Worm (Caenorhabditis elegans): Measurements from ENCODE around the gene mlc-5.

Gene mlc-5

ce11 chrIII:13643534-13643933, 20.4 kb downstream of the mlc-5 start, which contains the start of the genes drr-2 and set-16:
Gene drr-2, minus strand, starts transcription at chrIII:13643570.
Gene set-16, plus strand, starts transcription at chrIII:13643916.
- peak; percentile 95 for TF ChIP-seq Y56A3A.18 (GFP tag; IDR thresholded peaks at IDR 0.05)
- TF ChIP-seq ztf-26 (tag; optimal IDR thresholded peaks at IDR 0.05): peak; percentile 99
- peak; percentile 95; the same call in 1 of the 2 replicates for TF ChIP-seq nhr-120 (GFP tag; IDR thresholded peaks at IDR 0.05)
- TF ChIP-seq zim-3 (tag; optimal IDR thresholded peaks at IDR 0.05): peak; percentile 98
- TF ChIP-seq egrh-3 (GFP tag; IDR thresholded peaks at IDR 0.05): peak; percentile 71
- peak; percentile 94 for TF ChIP-seq snpc-1.3 (tag; optimal IDR thresholded peaks at IDR 0.05; ENCODE audit: insufficient read depth)
- TF ChIP-seq rcor-1 (GFP tag; IDR thresholded peaks at IDR 0.05): peak; percentile 99
- TF ChIP-seq lin-35 (GFP tag; optimal IDR thresholded peaks at IDR 0.05): peak in 2 of 3 experiments; percentile 85 to 96
- peak; percentile 90 for TF ChIP-seq hmg-20 (GFP tag; IDR thresholded peaks at IDR 0.05)
- peak; percentile 81 for TF ChIP-seq die-1 (tag; optimal IDR thresholded peaks at IDR 0.05)
- peak; percentile 93 for TF ChIP-seq gei-17 (GFP tag; optimal IDR thresholded peaks at IDR 0.05)
- TF ChIP-seq ccch-3 (GFP tag; optimal IDR thresholded peaks at IDR 0.05): no peak
- TF ChIP-seq sptf-2 (GFP tag; optimal IDR thresholded peaks at IDR 0.05): no peak
- TF ChIP-seq B0019.2 (GFP tag; conservative IDR thresholded peaks at IDR 0.05): peak; percentile 94
- TF ChIP-seq nhr-179 (tag; optimal IDR thresholded peaks at IDR 0.05): peak; percentile 65
- TF ChIP-seq madf-6 (GFP tag; IDR thresholded peaks at IDR 0.05): peak; percentile 97
- TF ChIP-seq lsy-27 (tag; optimal IDR thresholded peaks at IDR 0.05; ENCODE audit: borderline replicate concordance, insufficient read depth): peak; percentile 82
- TF ChIP-seq nfya-2 (GFP tag; IDR thresholded peaks at IDR 0.05): peak; percentile 91; the same call in 1 of the 2 replicates
- TF ChIP-seq bed-2 (GFP tag; IDR thresholded peaks at IDR 0.05): peak; percentile 80; the same call in 1 of the 2 replicates
- TF ChIP-seq lin-26 (GFP tag; IDR thresholded peaks at IDR 0.05): peak; percentile 93
- TF ChIP-seq efl-1 (GFP tag; optimal IDR thresholded peaks at IDR 0.05): peak; percentile 86
- no peak for TF ChIP-seq ZK185.1 (tag; optimal IDR thresholded peaks at IDR 0.05; ENCODE audit: poor library complexity, severe bottlenecking)
- TF ChIP-seq ztf-3 (GFP tag; optimal IDR thresholded peaks at IDR 0.05): peak; percentile 92
- peak; percentile 46 for TF ChIP-seq F57A8.1 (GFP tag; optimal IDR thresholded peaks at IDR 0.05)
- TF ChIP-seq snpc-3.4 (tag; optimal IDR thresholded peaks at IDR 0.05): peak; percentile 94
- TF ChIP-seq akir-1 (GFP tag; optimal IDR thresholded peaks at IDR 0.05): peak; percentile 80
- TF ChIP-seq D2030.7 (GFP tag; IDR thresholded peaks at IDR 0.05): peak; percentile 100
- peak; percentile 88 for TF ChIP-seq xnd-1 (tag; optimal IDR thresholded peaks at IDR 0.05)
- peak; percentile 99 for TF ChIP-seq repo-1 (tag; optimal IDR thresholded peaks at IDR 0.05)
- peak; percentile 88 for TF ChIP-seq madf-8 (GFP tag; conservative IDR thresholded peaks at IDR 0.05)
- peak; percentile 30 for TF ChIP-seq B0261.1 (tag; optimal IDR thresholded peaks at IDR 0.05)
- peak; percentile 78 for TF ChIP-seq attf-3 (GFP tag; conservative IDR thresholded peaks at IDR 0.05)
- TF ChIP-seq F57C9.4 (tag; optimal IDR thresholded peaks at IDR 0.05): peak; percentile 87
- TF ChIP-seq lsl-1 (GFP tag; optimal IDR thresholded peaks at IDR 0.05): peak; percentile 94
- TF ChIP-seq fkh-3 (tag; optimal IDR thresholded peaks at IDR 0.05): no peak
- TF ChIP-seq tlf-1 (GFP tag; optimal IDR thresholded peaks at IDR 0.05): peak; percentile 100
- TF ChIP-seq dpl-1 (GFP tag; optimal IDR thresholded peaks at IDR 0.05): peak; percentile 78
- TF ChIP-seq snpc-1.1 (tag; optimal IDR thresholded peaks at IDR 0.05; ENCODE audit: insufficient read depth): peak; percentile 66
- peak; percentile 70; the same call in 1 of the 2 replicates for TF ChIP-seq bed-1 (GFP tag; IDR thresholded peaks at IDR 0.05)
- peak; percentile 91 for TF ChIP-seq hrde-1 (tag; optimal IDR thresholded peaks at IDR 0.05; ENCODE audit: borderline replicate concordance)
- TF ChIP-seq aptf-3 (GFP tag; IDR thresholded peaks at IDR 0.05): no peak
- TF ChIP-seq egl-18 (GFP tag; IDR thresholded peaks at IDR 0.05): peak; percentile 93
- TF ChIP-seq lin-40 (tag; optimal IDR thresholded peaks at IDR 0.05): peak; percentile 99
- peak; percentile 81 for TF ChIP-seq F52B5.7 (tag; optimal IDR thresholded peaks at IDR 0.05)
- TF ChIP-seq unc-130 (GFP tag; optimal IDR thresholded peaks at IDR 0.05): peak; percentile 96
- TF ChIP-seq ekl-4 (GFP tag; IDR thresholded peaks at IDR 0.05): peak; percentile 99
- peak; percentile 90 for TF ChIP-seq Y67H2A.10 (GFP tag; conservative IDR thresholded peaks at IDR 0.05)

Data from whole organism, young adult.